Worm (Caenorhabditis elegans): Measurements from ENCODE around the gene C54C6.5.
A peak's percentile ranks its signal among the peaks of the same experiment; 100 is the strongest.

Gene C54C6.5

DNA sequence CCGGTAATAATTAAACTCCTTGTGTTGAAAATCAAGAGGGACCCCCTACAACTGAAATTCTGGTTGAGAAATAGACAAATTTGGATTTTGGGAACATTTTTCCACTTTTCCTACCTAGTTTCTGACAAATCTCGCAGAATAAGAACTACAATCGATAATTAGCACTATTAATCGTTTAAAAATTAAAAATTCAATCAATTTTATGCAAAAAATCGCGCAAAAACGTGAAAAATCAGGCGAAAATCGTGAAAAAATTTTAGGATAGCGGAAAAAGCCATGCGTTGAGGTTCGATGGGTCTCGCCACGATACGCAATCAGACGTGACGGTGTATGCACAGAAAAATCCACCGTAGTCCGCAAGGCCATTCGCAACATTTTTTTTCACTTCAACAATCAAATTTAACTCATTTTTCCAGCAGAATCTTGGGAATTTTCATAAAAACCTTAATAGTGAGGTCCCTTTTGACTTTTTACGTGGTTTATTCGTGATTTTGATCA, 44.5 kb downstream of the C54C6.5 start, which contains the start of gene lias-1:
Gene lias-1, minus strand, starts transcription at position 51 of the 498 bp plus-strand sequence.
- peak; percentile 92 for TF ChIP-seq mep-1 (tag; optimal IDR thresholded peaks at IDR 0.05)
- TF ChIP-seq lin-32 (GFP tag; optimal IDR thresholded peaks at IDR 0.05): no peak
- no peak for TF ChIP-seq mab-5 (tag; optimal IDR thresholded peaks at IDR 0.05)
- TF ChIP-seq ceh-83 (GFP tag; optimal IDR thresholded peaks at IDR 0.05): no peak
- TF ChIP-seq ztf-11 (tag; optimal IDR thresholded peaks at IDR 0.05): peak; percentile 15
- peak; percentile 31 for TF ChIP-seq ceh-43 (GFP tag; optimal IDR thresholded peaks at IDR 0.05)
- no peak for TF ChIP-seq nhr-28 (tag; optimal IDR thresholded peaks at IDR 0.05)
- TF ChIP-seq flh-1 (GFP tag; optimal IDR thresholded peaks at IDR 0.05): no peak
- TF ChIP-seq lsy-2 (tag; optimal IDR thresholded peaks at IDR 0.05): peak; percentile 96
- TF ChIP-seq blmp-1 (tag; optimal IDR thresholded peaks at IDR 0.05): no peak
- TF ChIP-seq unc-62 (GFP tag; optimal IDR thresholded peaks at IDR 0.05): no peak
- TF ChIP-seq tbx-8 (GFP tag; optimal IDR thresholded peaks at IDR 0.05): peak; percentile 58
- TF ChIP-seq ces-1 (GFP tag; optimal IDR thresholded peaks at IDR 0.05): peak; percentile 61
- peak; percentile 81 for TF ChIP-seq sptf-1 (tag; optimal IDR thresholded peaks at IDR 0.05)
- TF ChIP-seq nhr-2 (tag; optimal IDR thresholded peaks at IDR 0.05): no peak
- no peak for TF ChIP-seq sem-2 (GFP tag; optimal IDR thresholded peaks at IDR 0.05)
- TF ChIP-seq ham-2 (GFP tag; optimal IDR thresholded peaks at IDR 0.05): peak; percentile 58
- no peak for TF ChIP-seq cnd-1 (tag; optimal IDR thresholded peaks at IDR 0.05)
- TF ChIP-seq hlh-1 (tag; optimal IDR thresholded peaks at IDR 0.05): peak; percentile 80
- TF ChIP-seq bed-3 (GFP tag; optimal IDR thresholded peaks at IDR 0.05): no peak
- no peak for TF ChIP-seq elt-1 (tag; optimal IDR thresholded peaks at IDR 0.05; ENCODE audit: borderline replicate concordance, insufficient read depth)
- TF ChIP-seq pha-4 (tag; optimal IDR thresholded peaks at IDR 0.05): peak; percentile 87
- TF ChIP-seq mls-2 (tag; optimal IDR thresholded peaks at IDR 0.05): no peak
- TF ChIP-seq M03D4.4 (tag; optimal IDR thresholded peaks at IDR 0.05): peak; percentile 62
- TF ChIP-seq nhr-12 (tag; optimal IDR thresholded peaks at IDR 0.05): no peak
- peak; percentile 86 for TF ChIP-seq lin-13 (tag; optimal IDR thresholded peaks at IDR 0.05)
- no peak for TF ChIP-seq nhr-76 (tag; optimal IDR thresholded peaks at IDR 0.05)
- TF ChIP-seq elt-3 (tag; optimal IDR thresholded peaks at IDR 0.05): no peak
- TF ChIP-seq nhr-237 (tag; optimal IDR thresholded peaks at IDR 0.05): peak; percentile 64
- no peak for TF ChIP-seq unc-39 (tag; optimal IDR thresholded peaks at IDR 0.05)
- no peak for TF ChIP-seq drap-1 (GFP tag; optimal IDR thresholded peaks at IDR 0.05)
- no peak for TF ChIP-seq ceh-39 (tag; optimal IDR thresholded peaks at IDR 0.05)
- TF ChIP-seq snpc-4 (tag; optimal IDR thresholded peaks at IDR 0.05): no peak
- no peak for TF ChIP-seq zip-8 (tag; optimal IDR thresholded peaks at IDR 0.05)
- peak; percentile 58 for TF ChIP-seq unc-120 (tag; optimal IDR thresholded peaks at IDR 0.05; ENCODE audit: poor library complexity, severe bottlenecking)

DNA sequence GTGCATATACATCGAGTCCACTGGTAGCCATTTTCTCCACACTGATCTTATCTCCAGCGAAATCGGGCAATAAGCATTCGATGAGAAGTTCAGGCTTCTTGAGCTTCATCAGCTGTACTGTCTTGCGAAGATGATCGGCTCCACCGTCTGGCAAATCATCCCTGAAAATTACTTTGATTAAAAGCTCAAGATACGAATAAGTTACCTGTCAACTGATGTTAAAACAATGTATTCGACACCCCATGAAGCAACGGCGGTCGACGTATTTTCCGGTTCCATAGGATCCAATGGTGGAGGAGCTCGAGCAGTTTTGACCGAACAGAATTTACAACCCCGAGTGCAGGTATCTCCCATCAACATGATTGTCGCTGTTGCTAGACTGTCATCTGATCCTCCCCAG, 45.4 kb downstream of the C54C6.5 start:
- TF ChIP-seq sem-2 (GFP tag; optimal IDR thresholded peaks at IDR 0.05): no peak
- no peak for TF ChIP-seq cnd-1 (tag; optimal IDR thresholded peaks at IDR 0.05)
- TF ChIP-seq M03D4.4 (tag; optimal IDR thresholded peaks at IDR 0.05): no peak
- TF ChIP-seq lsy-2 (tag; optimal IDR thresholded peaks at IDR 0.05): no peak
- TF ChIP-seq nhr-12 (tag; optimal IDR thresholded peaks at IDR 0.05): no peak
- TF ChIP-seq bed-3 (GFP tag; optimal IDR thresholded peaks at IDR 0.05): no peak
- TF ChIP-seq snpc-4 (tag; optimal IDR thresholded peaks at IDR 0.05): no peak
- no peak for TF ChIP-seq unc-120 (tag; optimal IDR thresholded peaks at IDR 0.05; ENCODE audit: poor library complexity, severe bottlenecking)
- no peak for TF ChIP-seq flh-1 (GFP tag; optimal IDR thresholded peaks at IDR 0.05)
- no peak for TF ChIP-seq lin-32 (GFP tag; optimal IDR thresholded peaks at IDR 0.05)
- TF ChIP-seq unc-39 (tag; optimal IDR thresholded peaks at IDR 0.05): no peak
- TF ChIP-seq blmp-1 (tag; optimal IDR thresholded peaks at IDR 0.05): no peak
- TF ChIP-seq ces-1 (GFP tag; optimal IDR thresholded peaks at IDR 0.05): no peak
- no peak for TF ChIP-seq elt-3 (tag; optimal IDR thresholded peaks at IDR 0.05)
- TF ChIP-seq elt-1 (tag; optimal IDR thresholded peaks at IDR 0.05; ENCODE audit: borderline replicate concordance, insufficient read depth): no peak
- no peak for TF ChIP-seq ceh-39 (tag; optimal IDR thresholded peaks at IDR 0.05)
- no peak for TF ChIP-seq mls-2 (tag; optimal IDR thresholded peaks at IDR 0.05)
- no peak for TF ChIP-seq mep-1 (tag; optimal IDR thresholded peaks at IDR 0.05)
- no peak for TF ChIP-seq ham-2 (GFP tag; optimal IDR thresholded peaks at IDR 0.05)
- no peak for TF ChIP-seq drap-1 (GFP tag; optimal IDR thresholded peaks at IDR 0.05)

DNA sequence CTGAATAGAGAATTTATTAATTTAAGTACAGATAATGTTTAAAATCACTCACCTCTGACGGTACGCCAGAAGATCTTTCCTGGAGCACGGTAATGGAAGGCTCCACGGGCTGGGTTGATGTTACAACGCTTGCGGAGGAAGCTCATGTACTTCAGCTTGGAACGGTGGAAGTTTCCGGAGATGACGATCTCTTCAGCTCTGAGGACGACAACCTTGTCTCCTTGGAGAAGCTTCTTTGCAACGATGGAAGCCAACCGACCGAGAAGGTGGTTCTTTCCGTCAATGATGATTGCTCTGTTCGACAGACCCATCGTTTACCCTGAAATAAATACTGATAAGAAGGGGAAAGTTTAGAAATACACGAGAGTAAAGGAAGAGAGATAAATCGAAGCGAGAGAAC, 46.4 kb downstream of the C54C6.5 start, which contains the start of gene rpl-16:
Gene rpl-16, minus strand, starts transcription at position 319 of the 400 bp plus-strand sequence.
- no peak for TF ChIP-seq ztf-11 (tag; optimal IDR thresholded peaks at IDR 0.05)
- no peak for TF ChIP-seq zip-8 (tag; optimal IDR thresholded peaks at IDR 0.05)
- no peak for TF ChIP-seq blmp-1 (tag; optimal IDR thresholded peaks at IDR 0.05)
- no peak for TF ChIP-seq lsy-2 (tag; optimal IDR thresholded peaks at IDR 0.05)
- no peak for TF ChIP-seq mab-5 (tag; optimal IDR thresholded peaks at IDR 0.05)
- TF ChIP-seq flh-1 (GFP tag; optimal IDR thresholded peaks at IDR 0.05): no peak
- no peak for TF ChIP-seq lin-13 (tag; optimal IDR thresholded peaks at IDR 0.05)
- no peak for TF ChIP-seq nhr-76 (tag; optimal IDR thresholded peaks at IDR 0.05)

All from whole organism, mixed stage, embryonic.